Fruit fly (Drosophila melanogaster): ENCODE results near the gene CG11920.

The CG11920 gene

DNA sequence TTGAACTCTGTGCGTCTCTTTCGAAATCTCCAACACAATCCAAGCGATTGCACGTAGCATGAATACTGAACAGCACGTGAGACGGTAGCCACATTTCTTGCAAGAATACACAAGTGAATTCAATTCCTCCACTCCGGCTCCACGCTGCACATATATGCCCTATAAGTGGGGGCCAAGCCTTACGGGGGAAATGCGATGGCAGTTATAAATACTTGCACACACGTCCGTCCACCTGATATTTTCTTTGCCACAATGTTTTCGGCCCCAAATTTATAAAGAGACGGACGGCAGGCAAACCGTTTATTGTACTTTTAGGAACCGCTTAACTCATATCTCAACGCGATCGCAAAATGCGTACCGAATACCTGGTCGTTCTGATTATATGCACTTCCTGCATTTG lies 28.7 kb upstream of the CG11920 start, which contains the start of gene CG11786:
Gene CG11786 (plus strand): TSS at position 301 of the 400 bp plus-strand sequence.
- TF ChIP-seq dsx (GFP tag; optimal IDR thresholded peaks at IDR 0.05; ENCODE audit: poor library complexity, severe bottlenecking) (no peak), Blimp-1 (GFP tag; optimal IDR thresholded peaks at IDR 0.05) (peak; percentile 19), CG6808 (GFP tag; optimal IDR thresholded peaks at IDR 0.05) (no peak)

DNA sequence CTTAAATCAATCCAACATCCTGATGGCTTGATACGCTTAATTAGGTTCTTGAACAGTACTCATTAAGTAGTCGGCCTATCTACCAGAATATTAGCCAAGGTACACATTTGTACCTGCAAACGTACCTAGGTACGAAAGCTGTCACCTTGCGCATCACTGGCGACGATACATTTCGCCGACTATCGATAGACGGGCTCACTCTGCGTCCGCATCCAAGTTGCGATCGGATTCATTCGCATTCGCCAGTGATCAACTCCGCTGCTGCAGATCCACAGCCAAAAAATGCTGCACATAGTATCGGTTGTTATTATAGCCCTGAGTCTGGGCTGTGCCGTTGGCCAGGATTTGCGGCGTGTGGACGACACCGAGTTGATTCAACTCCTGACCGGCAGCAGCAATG lies 27.2 kb upstream of the CG11920 start, which contains the start of gene CG11790:
Gene CG11790 (plus strand): TSS at position 203 of the 400 bp plus-strand sequence.
- TF ChIP-seq CG6276 (GFP tag; optimal IDR thresholded peaks at IDR 0.05) (no peak), CG6163 (GFP tag; IDR thresholded peaks at IDR 0.05) (no peak), topi (GFP tag; optimal IDR thresholded peaks at IDR 0.05) (peak; percentile 11), Eip78C (GFP tag) (peak; percentile 22), cyc (GFP tag; optimal IDR thresholded peaks at IDR 0.05) (no peak), CG1621 (tag; optimal IDR thresholded peaks at IDR 0.05) (peak; percentile 54), CG6854 (GFP tag; optimal IDR thresholded peaks at IDR 0.05) (peak; percentile 5), Eip75B (GFP tag; optimal IDR thresholded peaks at IDR 0.05) (peak; percentile 11), esn (GFP tag; optimal IDR thresholded peaks at IDR 0.05) (peak; percentile 34), Blimp-1 (GFP tag; optimal IDR thresholded peaks at IDR 0.05) (no peak)

DNA sequence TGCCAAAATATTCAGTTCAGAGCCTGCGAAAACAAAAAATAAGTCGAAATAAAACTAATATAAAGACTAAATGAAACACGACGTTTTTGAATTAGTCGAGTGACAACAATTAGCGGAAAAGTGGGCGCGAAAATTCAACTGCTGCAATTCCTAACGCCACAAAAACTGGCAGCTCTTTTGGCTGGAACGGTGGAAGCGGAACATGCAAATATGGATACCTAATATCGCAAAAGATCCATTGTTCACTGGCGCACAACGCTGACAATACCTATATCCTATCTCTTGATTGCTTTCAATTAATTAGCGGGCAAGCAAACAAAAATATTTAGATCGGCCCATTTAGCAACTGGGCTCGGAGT lies 25.3 kb upstream of the CG11920 start, which contains the start of gene CG11791:
Gene CG11791 (plus strand): TSS at position 234 of the 359 bp plus-strand sequence.
- no peak for TF ChIP-seq CG8632 (GFP tag; optimal IDR thresholded peaks at IDR 0.05)
- no peak for TF ChIP-seq OdsH (GFP tag; optimal IDR thresholded peaks at IDR 0.05)
- TF ChIP-seq CG34406 (GFP tag; optimal IDR thresholded peaks at IDR 0.05), result no peak
- no peak for TF ChIP-seq eg (GFP tag; IDR thresholded peaks at IDR 0.05)
- no peak for TF ChIP-seq CG6808 (GFP tag; optimal IDR thresholded peaks at IDR 0.05)
- no peak for TF ChIP-seq lz (GFP tag; optimal IDR thresholded peaks at IDR 0.05)
- no peak for TF ChIP-seq CG11294 (GFP tag; IDR thresholded peaks at IDR 0.05)
- no peak for TF ChIP-seq fd85E (GFP tag; optimal IDR thresholded peaks at IDR 0.05)
- no peak for TF ChIP-seq Sox15 (GFP tag; optimal IDR thresholded peaks at IDR 0.05)
- no peak for TF ChIP-seq CG11762 (GFP tag; optimal IDR thresholded peaks at IDR 0.05; ENCODE audit: insufficient read depth)
- TF ChIP-seq salr (GFP tag; optimal IDR thresholded peaks at IDR 0.05), result no peak
- TF ChIP-seq esn (GFP tag; optimal IDR thresholded peaks at IDR 0.05), result no peak
- no peak for TF ChIP-seq Blimp-1 (GFP tag; optimal IDR thresholded peaks at IDR 0.05)

DNA sequence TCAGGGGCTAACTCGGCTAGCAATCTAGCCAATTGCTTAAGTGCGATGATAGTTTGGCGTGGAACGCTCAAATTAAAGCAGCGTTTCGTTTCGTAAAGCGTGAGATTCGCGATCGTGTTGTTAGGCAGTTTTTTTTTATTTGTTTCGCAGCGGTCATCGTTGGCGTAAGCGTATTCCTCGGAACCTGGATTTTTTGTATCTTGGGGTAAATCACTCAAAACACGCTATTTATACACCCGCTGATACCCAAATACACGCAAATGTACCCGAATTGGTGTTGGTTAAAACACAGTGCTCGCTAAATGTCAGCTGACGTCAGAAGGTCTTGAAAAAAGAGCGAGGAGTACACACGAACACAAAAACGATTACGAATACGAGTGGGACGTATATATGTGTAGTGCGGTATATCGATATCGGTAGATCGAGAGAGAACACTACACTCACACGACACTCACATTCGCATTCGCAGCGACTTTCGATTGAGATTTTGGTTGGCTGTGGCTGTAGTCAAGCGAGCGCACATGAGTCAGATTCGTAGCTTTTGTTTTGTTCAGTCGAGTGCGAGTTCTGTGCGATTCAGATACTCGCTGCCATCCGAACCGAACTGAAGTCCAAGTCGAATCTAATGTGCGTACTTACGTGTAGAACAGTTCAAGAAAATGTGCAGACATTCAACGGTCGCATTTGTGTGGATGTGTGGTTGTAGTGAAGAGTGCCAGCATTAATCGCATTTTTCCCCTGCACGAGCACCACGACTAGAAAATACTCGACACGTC lies 24.7 kb upstream of the CG11920 start:
- TF ChIP-seq fd85E (GFP tag; optimal IDR thresholded peaks at IDR 0.05) (peak; percentile 79), CG6276 (GFP tag; optimal IDR thresholded peaks at IDR 0.05) (peak; percentile 35), pdm3 (GFP tag; optimal IDR thresholded peaks at IDR 0.05) (no peak), Ets96B (tag; optimal IDR thresholded peaks at IDR 0.05) (peak; percentile 14), Lpt (GFP tag; optimal IDR thresholded peaks at IDR 0.05) (peak; percentile 69), fkh (GFP tag; optimal IDR thresholded peaks at IDR 0.05) (peak; percentile 35), ss (GFP tag; optimal IDR thresholded peaks at IDR 0.05) (peak; percentile 71 to 75), Hr4 (GFP tag; optimal IDR thresholded peaks at IDR 0.05) (no peak), CG3919 (GFP tag; optimal IDR thresholded peaks at IDR 0.05) (peak; percentile 31), vri (GFP tag; optimal IDR thresholded peaks at IDR 0.05) (peak; percentile 77), CG6854 (GFP tag; optimal IDR thresholded peaks at IDR 0.05) (peak; percentile 66), dsx (GFP tag; optimal IDR thresholded peaks at IDR 0.05; ENCODE audit: poor library complexity, severe bottlenecking) (peak; percentile 8), CG7368 (GFP tag; optimal IDR thresholded peaks at IDR 0.05) (peak; percentile 5), CG8319 (GFP tag; optimal IDR thresholded peaks at IDR 0.05) (no peak), CG9139 (GFP tag; optimal IDR thresholded peaks at IDR 0.05) (no peak), Blimp-1 (GFP tag; optimal IDR thresholded peaks at IDR 0.05) (peak; percentile 54), spab (GFP tag; optimal IDR thresholded peaks at IDR 0.05) (peak; percentile 34), Sox14 (GFP tag; optimal IDR thresholded peaks at IDR 0.05) (peak; percentile 47), Eip75B (GFP tag; optimal IDR thresholded peaks at IDR 0.05) (peak; percentile 16), CG1621 (tag; optimal IDR thresholded peaks at IDR 0.05) (peak; percentile 42), CG6808 (GFP tag; optimal IDR thresholded peaks at IDR 0.05) (no peak), Met (GFP tag; optimal IDR thresholded peaks at IDR 0.05) (peak; percentile 31), CG31627 (GFP tag; optimal IDR thresholded peaks at IDR 0.05) (no peak), Eip93F (GFP tag; optimal IDR thresholded peaks at IDR 0.05) (peak; percentile 80), Eip78C (GFP tag) (peak; percentile 89), Sox102F (GFP tag; optimal IDR thresholded peaks at IDR 0.05) (peak; percentile 37), esn (GFP tag; optimal IDR thresholded peaks at IDR 0.05) (peak; percentile 42)

Measured in whole organism, prepupa.